Worm (Caenorhabditis elegans) whole organism, midembryonic: Measurements from ENCODE around the gene anp-1.

Experiments used
- T22C8.4 ChIP-seq: fragments of 200-800 bp; sonication (Bioruptor generic); IDR thresholded peaks from 2 replicates; pipeline ENCODE4 v1.3.6; 2022; ENCODE audit warnings: missing genetic modification characterization, missing compliant biosample characterization
- cog-1 ChIP-seq: sonication (generic microtip); optimal IDR thresholded peaks from 2 replicates; lab custom pipeline; 2016; ENCODE audit warnings: missing genetic modification characterization, missing compliant biosample characterization
- flt-1 ChIP-seq: fragments of 200-800 bp; sonication (Bioruptor generic); IDR thresholded peaks from 2 replicates; pipeline ENCODE4 v1.3.6; 2022; ENCODE audit warnings: missing genetic modification characterization, missing compliant biosample characterization
- klf-2 ChIP-seq: fragments of 200-800 bp; sonication (Bioruptor generic); conservative IDR thresholded peaks from 2 replicates; pipeline ENCODE4 v1.3.6; 2022; ENCODE audit warnings: missing genetic modification reagents, missing genetic modification characterization, missing compliant biosample characterization
- med-1 ChIP-seq: sonication (generic microtip); optimal IDR thresholded peaks from 2 replicates; lab custom pipeline; 2017; ENCODE audit warnings: missing genetic modification characterization, mild to moderate bottlenecking, missing compliant biosample characterization, antibody characterized with exemption, missing genetic modification reagents; ENCODE audit not compliant: insufficient read depth
- ref-1 ChIP-seq: fragments of 200-800 bp; sonication (Bioruptor generic); conservative IDR thresholded peaks from 2 replicates; pipeline ENCODE4 v1.3.6; 2022; ENCODE audit warnings: missing genetic modification reagents, missing genetic modification characterization, missing compliant biosample characterization
- tab-1 ChIP-seq: fragments of 200-800 bp; sonication (Bioruptor generic); IDR thresholded peaks from 2 replicates; pipeline ENCODE4 v1.3.6; 2022; ENCODE audit warnings: missing genetic modification characterization, missing compliant biosample characterization
- ztf-23 ChIP-seq: fragments of 200-800 bp; sonication (Bioruptor generic); IDR thresholded peaks from 2 replicates; pipeline ENCODE4 v1.3.6; 2022; ENCODE audit warnings: missing genetic modification reagents, missing genetic modification characterization, missing compliant biosample characterization
- ztf-29 ChIP-seq: fragments of 200-800 bp; sonication (Bioruptor generic); IDR thresholded peaks from 2 replicates; pipeline ENCODE4 v1.3.6; 2022; ENCODE audit warnings: missing genetic modification reagents, missing genetic modification characterization, missing compliant biosample characterization

Gene anp-1

ce11 chrV:12901301-12901700, 42.1 kb downstream of the anp-1 start:
- no peak for TF ChIP-seq klf-2
- no peak for TF ChIP-seq ztf-29 (GFP tag; lab: Robert Waterston, UW)
- no peak for TF ChIP-seq flt-1
- no peak for TF ChIP-seq ref-1
- TF ChIP-seq cog-1 (tag; lab: Kevin White, UChicago): no peak
- no peak for TF ChIP-seq med-1 (GFP tag; lab: Kevin White, UChicago)
- TF ChIP-seq tab-1: no peak
- TF ChIP-seq T22C8.4 (GFP tag; lab: Robert Waterston, UW): no peak
- no peak for TF ChIP-seq ztf-23

- TF ChIP-seq cog-1 (tag; lab: Kevin White, UChicago): no peak
- TF ChIP-seq ztf-29 (GFP tag; lab: Robert Waterston, UW): no peak
- no peak for TF ChIP-seq flt-1
- TF ChIP-seq tab-1: no peak
- no peak for TF ChIP-seq T22C8.4 (GFP tag; lab: Robert Waterston, UW)
- no peak for TF ChIP-seq ref-1
- TF ChIP-seq med-1 (GFP tag; lab: Kevin White, UChicago): no peak
- no peak for TF ChIP-seq klf-2
- TF ChIP-seq ztf-23: no peak
Measured at ce11 chrV:12904054-12904453, 44.8 kb downstream of the anp-1 start, which contains the start of gene ttr-27. Gene ttr-27, minus strand, starts transcription at chrV:12904098.

- TF ChIP-seq flt-1 (no peak), tab-1 (no peak), ref-1 (no peak), med-1 (GFP tag; lab: Kevin White, UChicago) (no peak), ztf-29 (GFP tag; lab: Robert Waterston, UW) (no peak), ztf-23 (no peak), T22C8.4 (GFP tag; lab: Robert Waterston, UW) (no peak), cog-1 (tag; lab: Kevin White, UChicago) (no peak), klf-2 (no peak)
Measured at ce11 chrV:12905074-12905473, 45.8 kb downstream of the anp-1 start, which contains the start of gene ttr-28. Gene ttr-28, minus strand, starts transcription at chrV:12905174.

- TF ChIP-seq T22C8.4 (GFP tag; lab: Robert Waterston, UW): no peak
- no peak for TF ChIP-seq ztf-23
Measured at ce11 chrV:12906732-12907131, 47.5 kb downstream of the anp-1 start, which contains the start of gene ttr-29. Gene ttr-29, minus strand, starts transcription at chrV:12906832.

ce11 chrV:12907436-12907835, 48.2 kb downstream of the anp-1 start:
- no peak for TF ChIP-seq ztf-29 (GFP tag; lab: Robert Waterston, UW)
- TF ChIP-seq med-1 (GFP tag; lab: Kevin White, UChicago): no peak
- TF ChIP-seq cog-1 (tag; lab: Kevin White, UChicago): no peak
- TF ChIP-seq flt-1: no peak
- TF ChIP-seq ztf-23: no peak
- TF ChIP-seq T22C8.4 (GFP tag; lab: Robert Waterston, UW): no peak
- no peak for TF ChIP-seq tab-1
- no peak for TF ChIP-seq klf-2
- TF ChIP-seq ref-1: no peak

ce11 chrV:12908614-12909013, 49.4 kb downstream of the anp-1 start:
- TF ChIP-seq klf-2 (no peak), ztf-23 (no peak), tab-1 (no peak), T22C8.4 (GFP tag; lab: Robert Waterston, UW) (no peak), ref-1 (no peak), ztf-29 (GFP tag; lab: Robert Waterston, UW) (no peak), flt-1 (no peak), med-1 (GFP tag; lab: Kevin White, UChicago) (no peak), cog-1 (tag; lab: Kevin White, UChicago) (no peak)

- TF ChIP-seq tab-1: no peak
- no peak for TF ChIP-seq med-1 (GFP tag; lab: Kevin White, UChicago)
- TF ChIP-seq cog-1 (tag; lab: Kevin White, UChicago): no peak
- no peak for TF ChIP-seq ztf-23
- TF ChIP-seq ref-1: no peak
- no peak for TF ChIP-seq ztf-29 (GFP tag; lab: Robert Waterston, UW)
- no peak for TF ChIP-seq flt-1
- TF ChIP-seq T22C8.4 (GFP tag; lab: Robert Waterston, UW): no peak
- no peak for TF ChIP-seq klf-2
Measured at ce11 chrV:12909544-12910157, 50.4 kb downstream of the anp-1 start, which contains the start of gene nid-1. Gene nid-1, plus strand, starts transcription at chrV:12910107.
